Fruit fly (Drosophila melanogaster) whole organism, adult: ENCODE results near the gene CG14882.

Experiments
- CG11617 ChIP-seq: fragments of 200-800 bp; sonication (Bioruptor generic); optimal IDR thresholded peaks from 2 replicates; lab custom pipeline; 2017; ENCODE audit warnings: mild to moderate bottlenecking, missing biosample characterization, missing genetic modification reagents, missing genetic modification characterization
- CG12768 ChIP-seq: fragments of 200-800 bp; sonication (Bioruptor generic); optimal IDR thresholded peaks from 2 replicates; lab custom pipeline; 2017; ENCODE audit warnings: missing biosample characterization, missing genetic modification characterization, mild to moderate bottlenecking, moderate library complexity, missing genetic modification reagents
- CG1620 ChIP-seq: fragments of 200-800 bp; sonication (Bioruptor generic); optimal IDR thresholded peaks from 2 replicates; lab custom pipeline; 2016; ENCODE audit warnings: missing biosample characterization, missing genetic modification characterization
- Hr96 ChIP-seq: fragments of 200-800 bp; sonication (Bioruptor generic); optimal IDR thresholded peaks from 2 replicates; lab custom pipeline; 2016; ENCODE audit warnings: missing biosample characterization, missing genetic modification characterization
- Mnt ChIP-seq: fragments of 200-800 bp; sonication (Bioruptor generic); optimal IDR thresholded peaks from 2 replicates; lab custom pipeline; 2016; ENCODE audit warnings: missing biosample characterization, mild to moderate bottlenecking, missing genetic modification characterization
- tj ChIP-seq: fragments of 200-800 bp; sonication (Bioruptor generic); optimal IDR thresholded peaks from 3 replicates; lab custom pipeline; 2017; ENCODE audit warnings: missing biosample characterization, mild to moderate bottlenecking, missing genetic modification characterization, moderate library complexity

dm6 chr3R:16447448-16448045, 4.5 kb downstream of the CG14882 start:
- TF ChIP-seq CG1620 = no peak
- no peak for TF ChIP-seq CG12768
- TF ChIP-seq tj = no peak
- TF ChIP-seq Mnt = no peak
- no peak for TF ChIP-seq Hr96 (GFP tag; lab: Kevin White, UChicago)
- TF ChIP-seq CG11617 (GFP tag; lab: Kevin White, UChicago) = no peak
